Fruit fly (Drosophila melanogaster): ENCODE results near the gene Aladin.

Gene Aladin

DNA sequence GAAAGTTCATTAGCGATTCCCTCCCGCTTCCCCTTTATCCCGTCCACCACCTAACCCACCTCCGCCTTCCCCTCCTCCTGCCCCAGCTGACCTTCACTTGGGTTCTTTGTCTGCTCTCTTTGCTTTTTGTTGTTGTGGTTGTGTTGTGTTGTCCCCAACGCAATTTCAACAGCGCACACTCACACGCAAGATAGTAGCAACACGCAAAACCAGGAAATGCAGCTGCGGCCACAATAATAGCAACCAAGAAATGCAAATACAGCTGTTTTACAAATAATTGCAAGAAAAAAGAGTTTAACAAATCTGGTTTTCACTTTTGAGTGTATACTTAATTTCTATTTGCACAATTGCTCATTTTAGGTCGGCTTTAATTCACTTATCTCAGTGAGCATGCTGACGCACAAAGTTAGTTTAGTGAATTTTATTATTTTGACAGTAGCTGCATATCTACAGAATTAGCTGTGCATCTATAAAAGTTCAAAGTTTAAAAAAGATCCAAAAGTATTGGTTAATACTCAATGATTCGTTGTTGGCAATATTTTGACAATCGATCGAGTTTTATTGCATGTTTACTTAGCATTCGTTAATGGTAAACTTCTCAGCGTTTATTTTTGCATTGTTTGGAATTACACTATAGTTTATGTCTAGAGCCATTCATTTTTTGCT lies 21.9 kb upstream of the Aladin start (continued):
- TF ChIP-seq Tbp (GFP tag; optimal IDR thresholded peaks at IDR 0.05) (no peak), CG10147 (GFP tag; optimal IDR thresholded peaks at IDR 0.05) (no peak), usp (GFP tag; optimal IDR thresholded peaks at IDR 0.05) (no peak), ac (GFP tag; optimal IDR thresholded peaks at IDR 0.05) (no peak), CG14441 (GFP tag; IDR thresholded peaks at IDR 0.05) (peak; percentile 52), CG3281 (GFP tag; optimal IDR thresholded peaks at IDR 0.05) (no peak), Antp (GFP tag; optimal IDR thresholded peaks at IDR 0.05) (peak; percentile 13), lilli (GFP tag; optimal IDR thresholded peaks at IDR 0.05) (peak; percentile 25), grau (tag; optimal IDR thresholded peaks at IDR 0.05) (peak; percentile 25), odd (GFP tag; optimal IDR thresholded peaks at IDR 0.05) (no peak), Scr (GFP tag; IDR thresholded peaks at IDR 0.05; ENCODE audit: partially characterized antibody) (no peak), mld (GFP tag; IDR thresholded peaks at IDR 0.05; ENCODE audit: partially characterized antibody) (no peak), tin (GFP tag; optimal IDR thresholded peaks at IDR 0.05) (peak; percentile 22), lmd (GFP tag; IDR thresholded peaks at IDR 0.05) (peak; percentile 29; the same call in 1 of the 2 replicates), CG14965 (GFP tag; optimal IDR thresholded peaks at IDR 0.05; ENCODE audit: borderline replicate concordance) (no peak), D19B (GFP tag; optimal IDR thresholded peaks at IDR 0.05) (no peak), unpg (GFP tag; optimal IDR thresholded peaks at IDR 0.05) (peak; percentile 21), Hr78 (GFP tag; optimal IDR thresholded peaks at IDR 0.05) (peak in 1 of 2 experiments; percentile 8), CG1603 (tag; optimal IDR thresholded peaks at IDR 0.05) (peak; percentile 54), shn (GFP tag; optimal IDR thresholded peaks at IDR 0.05) (no peak), CG8388 (GFP tag; optimal IDR thresholded peaks at IDR 0.05) (peak; percentile 11), pb (GFP tag; optimal IDR thresholded peaks at IDR 0.05) (no peak), trem (tag; optimal IDR thresholded peaks at IDR 0.05) (no peak), Dfd (GFP tag; optimal IDR thresholded peaks at IDR 0.05) (no peak), cg (GFP tag; optimal IDR thresholded peaks at IDR 0.05) (no peak), sug (tag; optimal IDR thresholded peaks at IDR 0.05) (peak; percentile 8), CG11695 (GFP tag; IDR thresholded peaks at IDR 0.05) (0 out of 3 replicates have a peak, but pooled peaks have one; percentile 34), tap (tag; optimal IDR thresholded peaks at IDR 0.05) (no peak), ap (GFP tag; IDR thresholded peaks at IDR 0.05) (no peak), CG34376 (GFP tag; optimal IDR thresholded peaks at IDR 0.05) (no peak), Mrtf (GFP tag; IDR thresholded peaks at IDR 0.05) (no peak), hkb (optimal IDR thresholded peaks at IDR 0.05) (no peak), hkb (GFP tag; IDR thresholded peaks at IDR 0.05) (0 out of 2 replicates have a peak, but pooled peaks have one; percentile 36), CG12659 (GFP tag; optimal IDR thresholded peaks at IDR 0.05) (peak; percentile 12), slbo (GFP tag; IDR thresholded peaks at IDR 0.05) (peak; percentile 51), Ptx1 (GFP tag; IDR thresholded peaks at IDR 0.05) (peak; percentile 28; the same call in 1 of the 2 replicates), pnt (GFP tag; optimal IDR thresholded peaks at IDR 0.05) (peak; percentile 3), inv (GFP tag; IDR thresholded peaks at IDR 0.05; ENCODE audit: partially characterized antibody) (no peak), CG32767 (GFP tag; IDR thresholded peaks at IDR 0.05) (0 out of 2 replicates have a peak, but pooled peaks have one; percentile 28), CG6854 (GFP tag; optimal IDR thresholded peaks at IDR 0.05) (no peak), CTCF (GFP tag; optimal IDR thresholded peaks at IDR 0.05) (no peak), CG32772 (GFP tag; IDR thresholded peaks at IDR 0.05) (no peak), Aef1 (GFP tag; IDR thresholded peaks at IDR 0.05) (no peak), CG9437 (GFP tag; optimal IDR thresholded peaks at IDR 0.05) (peak; percentile 7), tup (GFP tag; optimal IDR thresholded peaks at IDR 0.05) (no peak), ken (GFP tag; IDR thresholded peaks at IDR 0.05) (no peak), CG15514 (GFP tag; optimal IDR thresholded peaks at IDR 0.05) (no peak), insv (GFP tag; optimal IDR thresholded peaks at IDR 0.05) (no peak), zfh2 (GFP tag; optimal IDR thresholded peaks at IDR 0.05) (no peak), CG3838 (GFP tag; optimal IDR thresholded peaks at IDR 0.05) (no peak), CG11398 (GFP tag; optimal IDR thresholded peaks at IDR 0.05) (no peak)
